ENCODE assay signal across 5 worm cellular contexts in the genomic region with DNA sequence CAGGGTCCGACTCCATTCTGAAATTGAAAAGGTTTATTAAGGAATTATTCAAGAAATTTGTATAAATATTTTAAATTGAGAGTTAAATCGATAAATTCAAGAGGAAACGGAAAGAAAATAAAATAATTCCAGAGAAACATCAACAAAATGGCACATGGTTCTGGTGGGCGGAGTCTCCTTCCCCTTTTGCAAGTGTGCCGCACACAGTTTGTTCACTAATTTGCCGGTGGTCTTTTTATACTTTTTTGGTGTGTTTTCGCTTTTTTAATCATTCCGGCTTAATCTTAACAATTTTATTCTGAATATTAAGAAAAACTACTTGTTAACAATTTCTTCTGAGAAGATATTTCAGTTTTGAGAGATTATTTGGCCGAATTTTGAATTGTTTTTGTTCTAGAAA.
A peak's percentile ranks its signal among the peaks of the same experiment; 100 is the strongest.
TF ChIP-seq lines count a peak whose summit lies in the region.

Gene ragc-1 (minus strand): TSS at position 25 of the 400 bp plus-strand sequence.
Gene Y24F12A.1 (plus strand): TSS at position 346 of the 400 bp plus-strand sequence.

TF ChIP-seq in whole organism, L1 larva, 84 proteins besides CTCF, POLR2A, EP300 and RAD21 (continues in another document):
- TF ChIP-seq nhr-76 (tag; optimal IDR thresholded peaks at IDR 0.05; lab: Kevin White, UChicago) (no peak), snpc-4 (tag; optimal IDR thresholded peaks at IDR 0.05; lab: Kevin White, UChicago) (no peak), efl-1 (optimal IDR thresholded peaks at IDR 0.05; lab: Kevin White, UChicago) (peak; percentile 28 to 48), efl-1 (GFP tag; optimal IDR thresholded peaks at IDR 0.05 in 1 of 2; lab: Kevin White, UChicago) (peak; percentile 53 to 92), mab-9 (GFP tag; IDR thresholded peaks at IDR 0.05; lab: Robert Waterston, UW) (no peak), xbp-1 (tag; optimal IDR thresholded peaks at IDR 0.05; lab: Kevin White, UChicago) (peak; percentile 42), sox-4 (tag; optimal IDR thresholded peaks at IDR 0.05; lab: Kevin White, UChicago) (no peak), mdl-1 (tag; optimal IDR thresholded peaks at IDR 0.05; lab: Kevin White, UChicago) (peak in 1 of 2 experiments; percentile 71), unc-62 (GFP tag; optimal IDR thresholded peaks at IDR 0.05; lab: Kevin White, UChicago) (no peak), tlp-1 (tag; optimal IDR thresholded peaks at IDR 0.05; lab: Kevin White, UChicago) (no peak), ztf-4 (tag; optimal IDR thresholded peaks at IDR 0.05; lab: Kevin White, UChicago) (no peak), unc-98 (GFP tag; IDR thresholded peaks at IDR 0.05; lab: Robert Waterston, UW) (no peak), zip-4 (GFP tag; optimal IDR thresholded peaks at IDR 0.05; lab: Kevin White, UChicago) (no peak), swsn-7 (tag; optimal IDR thresholded peaks at IDR 0.05; lab: Kevin White, UChicago) (peak; percentile 39), skn-1 (tag; optimal IDR thresholded peaks at IDR 0.05; lab: Kevin White, UChicago) (peak; percentile 54), nhr-28 (tag; optimal IDR thresholded peaks at IDR 0.05; lab: Kevin White, UChicago) (no peak), grh-1 (GFP tag; IDR thresholded peaks at IDR 0.05; lab: Robert Waterston, UW) (no peak)

TF ChIP-seq in whole organism, L3 larva, 47 proteins besides CTCF, POLR2A, EP300 and RAD21:
- TF ChIP-seq lin-39 (tag; optimal IDR thresholded peaks at IDR 0.05; lab: Kevin White, UChicago) (peak; percentile 37), pqm-1 (tag; optimal IDR thresholded peaks at IDR 0.05; lab: Kevin White, UChicago) (no peak), nfya-1 (tag; optimal IDR thresholded peaks at IDR 0.05; lab: Kevin White, UChicago; ENCODE audit: insufficient read depth) (peak; percentile 59), eor-1 (tag; optimal IDR thresholded peaks at IDR 0.05; lab: Kevin White, UChicago) (no peak), pha-4 (tag; optimal IDR thresholded peaks at IDR 0.05; lab: Kevin White, UChicago) (peak; percentile 84), lin-15B (tag; optimal IDR thresholded peaks at IDR 0.05; lab: Kevin White, UChicago) (peak; percentile 42), nhr-23 (tag; optimal IDR thresholded peaks at IDR 0.05; lab: Kevin White, UChicago) (peak; percentile 19), snpc-4 (tag; optimal IDR thresholded peaks at IDR 0.05; lab: Kevin White, UChicago) (peak; percentile 71), unc-62 (GFP tag; optimal IDR thresholded peaks at IDR 0.05; lab: Kevin White, UChicago) (no peak), ztf-11 (tag; optimal IDR thresholded peaks at IDR 0.05; lab: Kevin White, UChicago) (no peak), elt-2 (tag; optimal IDR thresholded peaks at IDR 0.05; lab: Kevin White, UChicago) (peak; percentile 47), egl-5 (tag; optimal IDR thresholded peaks at IDR 0.05; lab: Kevin White, UChicago) (peak; percentile 42)

TF ChIP-seq in whole organism, early embryonic, 17 proteins besides CTCF, POLR2A, EP300 and RAD21:
- no peak for TF ChIP-seq ets-7 (tag; optimal IDR thresholded peaks at IDR 0.05; lab: Kevin White, UChicago)
- TF ChIP-seq F13C5.2 (tag; optimal IDR thresholded peaks at IDR 0.05; lab: Kevin White, UChicago), result peak; percentile 16
- TF ChIP-seq ceh-36 (tag; optimal IDR thresholded peaks at IDR 0.05; lab: Kevin White, UChicago), result peak; percentile 62
- TF ChIP-seq tra-4 (tag; optimal IDR thresholded peaks at IDR 0.05; lab: Kevin White, UChicago), result no peak
- no peak for TF ChIP-seq tbx-11 (GFP tag; IDR thresholded peaks at IDR 0.05; lab: Robert Waterston, UW)
- 0 out of 2 replicates have a peak, but pooled peaks have one; percentile 29 for TF ChIP-seq tbx-37 (GFP tag; conservative IDR thresholded peaks at IDR 0.05; lab: Robert Waterston, UW)
- no peak for TF ChIP-seq ceh-13 (GFP tag; optimal IDR thresholded peaks at IDR 0.05; lab: Kevin White, UChicago)
- TF ChIP-seq hmbx-1 (tag; optimal IDR thresholded peaks at IDR 0.05; lab: Kevin White, UChicago), result no peak
- TF ChIP-seq sea-1 (GFP tag; conservative IDR thresholded peaks at IDR 0.05; lab: Robert Waterston, UW), result 0 out of 2 replicates have a peak, but pooled peaks have one; percentile 57
- TF ChIP-seq hnd-1 (tag; optimal IDR thresholded peaks at IDR 0.05; lab: Kevin White, UChicago), result no peak
- TF ChIP-seq flt-1 (GFP tag; IDR thresholded peaks at IDR 0.05; lab: Robert Waterston, UW), result peak; percentile 33; the same call in 1 of the 2 replicates
- TF ChIP-seq aly-1 (tag; optimal IDR thresholded peaks at IDR 0.05; lab: Kevin White, UChicago), result no peak
- TF ChIP-seq pes-1 (GFP tag; IDR thresholded peaks at IDR 0.05; lab: Robert Waterston, UW), result peak; percentile 74
- 0 out of 2 replicates have a peak, but pooled peaks have one; percentile 37 for TF ChIP-seq scrt-1 (GFP tag; IDR thresholded peaks at IDR 0.05; lab: Robert Waterston, UW)
- TF ChIP-seq ama-1 (optimal IDR thresholded peaks at IDR 0.05; lab: Kevin White, UChicago), result no peak
- no peak for TF ChIP-seq hmg-4 (GFP tag; optimal IDR thresholded peaks at IDR 0.05; lab: Kevin White, UChicago)
- no peak for TF ChIP-seq B0310.2 (tag; optimal IDR thresholded peaks at IDR 0.05; lab: Kevin White, UChicago)

TF ChIP-seq in whole organism, midembryonic, 9 proteins besides CTCF, POLR2A, EP300 and RAD21:
- peak; percentile 71 for TF ChIP-seq ztf-23 (GFP tag; IDR thresholded peaks at IDR 0.05; lab: Robert Waterston, UW)
- peak; percentile 64; the same call in 1 of the 2 replicates for TF ChIP-seq flt-1 (GFP tag; IDR thresholded peaks at IDR 0.05; lab: Robert Waterston, UW)
- TF ChIP-seq med-1 (GFP tag; optimal IDR thresholded peaks at IDR 0.05; lab: Kevin White, UChicago; ENCODE audit: insufficient read depth), result peak; percentile 56
- no peak for TF ChIP-seq cog-1 (tag; optimal IDR thresholded peaks at IDR 0.05; lab: Kevin White, UChicago)
- no peak for TF ChIP-seq T22C8.4 (GFP tag; IDR thresholded peaks at IDR 0.05; lab: Robert Waterston, UW)
- 0 out of 2 replicates have a peak, but pooled peaks have one; percentile 36 for TF ChIP-seq tab-1 (GFP tag; IDR thresholded peaks at IDR 0.05; lab: Robert Waterston, UW)
- no peak for TF ChIP-seq klf-2 (GFP tag; conservative IDR thresholded peaks at IDR 0.05; lab: Robert Waterston, UW)
- TF ChIP-seq ztf-29 (GFP tag; IDR thresholded peaks at IDR 0.05; lab: Robert Waterston, UW), result no peak
- TF ChIP-seq ref-1 (GFP tag; conservative IDR thresholded peaks at IDR 0.05; lab: Robert Waterston, UW), result no peak

TF ChIP-seq in whole organism, young adult, 124 proteins besides CTCF, POLR2A, EP300 and RAD21 (continues in another document):
- TF ChIP-seq madf-10 (tag; optimal IDR thresholded peaks at IDR 0.05; lab: Kevin White, UChicago) (no peak), F37B4.10 (GFP tag; IDR thresholded peaks at IDR 0.05; lab: Robert Waterston, UW) (no peak), B0019.2 (GFP tag; conservative IDR thresholded peaks at IDR 0.05; lab: Robert Waterston, UW) (no peak), cebp-2 (GFP tag; IDR thresholded peaks at IDR 0.05; lab: Robert Waterston, UW) (no peak), sptf-2 (GFP tag; optimal IDR thresholded peaks at IDR 0.05; lab: Kevin White, UChicago) (no peak), rcor-1 (GFP tag; IDR thresholded peaks at IDR 0.05; lab: Robert Waterston, UW) (no peak), ceh-79 (tag; optimal IDR thresholded peaks at IDR 0.05; lab: Kevin White, UChicago) (no peak), K11D2.4 (GFP tag; IDR thresholded peaks at IDR 0.05; lab: Robert Waterston, UW) (no peak), C17E4.6 (GFP tag; IDR thresholded peaks at IDR 0.05; lab: Robert Waterston, UW) (no peak), B0035.1 (tag; optimal IDR thresholded peaks at IDR 0.05; lab: Kevin White, UChicago) (no peak), T07F8.4 (tag; optimal IDR thresholded peaks at IDR 0.05; lab: Kevin White, UChicago) (no peak), ceh-58 (GFP tag; IDR thresholded peaks at IDR 0.05; lab: Robert Waterston, UW) (no peak), akir-1 (GFP tag; optimal IDR thresholded peaks at IDR 0.05; lab: Kevin White, UChicago) (no peak), dpff-1 (tag; optimal IDR thresholded peaks at IDR 0.05; lab: Kevin White, UChicago) (no peak), rec-8 (tag; optimal IDR thresholded peaks at IDR 0.05; lab: Kevin White, UChicago) (no peak), him-1 (tag; optimal IDR thresholded peaks at IDR 0.05; lab: Kevin White, UChicago) (no peak), zim-3 (tag; optimal IDR thresholded peaks at IDR 0.05; lab: Kevin White, UChicago) (no peak), fkh-3 (tag; optimal IDR thresholded peaks at IDR 0.05; lab: Kevin White, UChicago) (no peak), B0261.1 (tag; optimal IDR thresholded peaks at IDR 0.05; lab: Kevin White, UChicago) (no peak), hlh-12 (tag; optimal IDR thresholded peaks at IDR 0.05; lab: Kevin White, UChicago) (no peak), dox-1 (GFP tag; IDR thresholded peaks at IDR 0.05; lab: Robert Waterston, UW) (0 out of 2 replicates have a peak, but pooled peaks have one; percentile 7), lsy-27 (tag; optimal IDR thresholded peaks at IDR 0.05; lab: Kevin White, UChicago; ENCODE audit: borderline replicate concordance, insufficient read depth) (no peak), nhr-90 (tag; optimal IDR thresholded peaks at IDR 0.05; lab: Kevin White, UChicago) (no peak), lin-54 (GFP tag; optimal IDR thresholded peaks at IDR 0.05; lab: Kevin White, UChicago) (no peak), pha-4 (tag; optimal IDR thresholded peaks at IDR 0.05; lab: Kevin White, UChicago) (peak; percentile 22), mes-4 (tag; optimal IDR thresholded peaks at IDR 0.05; lab: Kevin White, UChicago) (no peak), T26A5.8 (tag; optimal IDR thresholded peaks at IDR 0.05; lab: Kevin White, UChicago) (no peak), F57C9.4 (tag; optimal IDR thresholded peaks at IDR 0.05; lab: Kevin White, UChicago) (no peak), aptf-2 (GFP tag; conservative IDR thresholded peaks at IDR 0.05; lab: Robert Waterston, UW) (no peak), bed-2 (GFP tag; IDR thresholded peaks at IDR 0.05; lab: Robert Waterston, UW) (no peak), let-607 (tag; optimal IDR thresholded peaks at IDR 0.05; lab: Kevin White, UChicago) (no peak), zfh-2 (GFP tag; conservative IDR thresholded peaks at IDR 0.05; lab: Robert Waterston, UW) (no peak), ceh-27 (GFP tag; optimal IDR thresholded peaks at IDR 0.05; lab: Kevin White, UChicago) (no peak), ztf-28 (GFP tag; IDR thresholded peaks at IDR 0.05; lab: Robert Waterston, UW) (no peak), F39B2.1 (GFP tag; IDR thresholded peaks at IDR 0.05; lab: Robert Waterston, UW) (no peak), B0336.3 (GFP tag; IDR thresholded peaks at IDR 0.05; lab: Robert Waterston, UW) (no peak), dpl-1 (GFP tag; optimal IDR thresholded peaks at IDR 0.05; lab: Kevin White, UChicago) (peak; percentile 13), Y56A3A.18 (GFP tag; IDR thresholded peaks at IDR 0.05; lab: Robert Waterston, UW) (no peak), snpc-1.1 (tag; optimal IDR thresholded peaks at IDR 0.05; lab: Kevin White, UChicago; ENCODE audit: insufficient read depth) (no peak), aptf-3 (GFP tag; IDR thresholded peaks at IDR 0.05; lab: Robert Waterston, UW) (no peak)

Comparison
In these comparisons a context has a peak if more than half of its experiments do, and no peak if none do; other contexts are left out.
1. Of the 8 proteins assayed by ChIP-seq in both whole organism, young adult and whole organism, L1 larva: peak only in whole organism, young adult: none; only in whole organism, L1 larva: efl-1, lin-35, nhr-90 and unc-130; in both: dpl-1; in neither: 2; mixed calls (peak in some experiments, not most) for 1.